Worm (Caenorhabditis elegans) whole organism, early embryonic: ENCODE results near the gene mif-4.

Source experiments
- ama-1 ChIP-seq: fragments of 150-350 bp; optimal IDR thresholded peaks from 2 replicates; lab custom pipeline; 2014
- flt-1 ChIP-seq: fragments of 200-800 bp; sonication (Bioruptor generic); IDR thresholded peaks from 2 replicates; pipeline ENCODE4 v1.3.6; 2022; ENCODE audit warnings: missing genetic modification characterization, missing compliant biosample characterization
- hmg-4 ChIP-seq: fragments of 200-800 bp; sonication (Bioruptor generic); optimal IDR thresholded peaks from 2 replicates; lab custom pipeline; 2018; ENCODE audit warnings: mild to moderate bottlenecking, missing genetic modification characterization, missing compliant biosample characterization
- hnd-1 ChIP-seq: sonication (generic microtip); optimal IDR thresholded peaks from 2 replicates; lab custom pipeline; 2016; ENCODE audit warnings: missing genetic modification characterization, missing compliant biosample characterization
- scrt-1 ChIP-seq: fragments of 200-800 bp; sonication (Bioruptor generic); IDR thresholded peaks from 2 replicates; pipeline ENCODE4 v1.3.6; 2022; ENCODE audit warnings: missing genetic modification characterization, missing compliant biosample characterization
- tbx-11 ChIP-seq: fragments of 200-800 bp; sonication (Bioruptor generic); IDR thresholded peaks from 2 replicates; pipeline ENCODE4 v1.3.6; 2022; ENCODE audit warnings: missing genetic modification characterization, missing compliant biosample characterization
- tbx-37 ChIP-seq: fragments of 200-800 bp; sonication (Bioruptor generic); conservative IDR thresholded peaks from 2 replicates; pipeline ENCODE4 v1.3.6; 2022; ENCODE audit warnings: missing genetic modification reagents, missing genetic modification characterization, missing compliant biosample characterization

DNA sequence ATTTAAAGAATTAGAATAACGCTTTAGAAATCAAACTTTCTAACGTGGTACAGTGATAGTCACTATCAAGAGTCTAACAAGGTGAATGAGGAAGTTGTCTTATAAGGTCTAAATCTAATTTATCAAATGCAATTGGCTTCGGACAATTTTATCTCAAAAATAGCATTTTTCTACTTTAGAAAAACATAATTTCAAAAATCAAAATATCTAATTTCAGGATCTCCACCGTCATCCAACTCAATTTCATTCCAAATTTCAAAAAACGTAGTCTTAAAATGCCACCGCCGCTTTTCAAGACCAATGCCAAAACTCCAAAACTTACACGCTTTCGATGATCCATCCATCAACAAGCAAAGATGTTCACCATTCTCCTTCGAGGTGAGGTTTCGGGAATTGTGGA, 29.3 kb upstream of the mif-4 start, which contains the start of gene Y73B6BL.270:
- TF ChIP-seq scrt-1 (no peak), tbx-37 (GFP tag; lab: Robert Waterston, UW) (no peak), hmg-4 (GFP tag; lab: Kevin White, UChicago) (no peak), ama-1 (lab: Kevin White, UChicago) (no peak), tbx-11 (no peak), flt-1 (GFP tag; lab: Robert Waterston, UW) (no peak), hnd-1 (tag; lab: Kevin White, UChicago) (no peak)
